Worm (Caenorhabditis elegans) whole organism, midembryonic: Measurements from ENCODE around the gene R09F10.3.

Experiments
- T22C8.4 ChIP-seq: fragments of 200-800 bp; sonication (Bioruptor generic); IDR thresholded peaks from 2 replicates; pipeline ENCODE4 v1.3.6; 2022; ENCODE audit warnings: missing genetic modification characterization, missing compliant biosample characterization
- cog-1 ChIP-seq: sonication (generic microtip); optimal IDR thresholded peaks from 2 replicates; lab custom pipeline; 2016; ENCODE audit warnings: missing genetic modification characterization, missing compliant biosample characterization
- flt-1 ChIP-seq: fragments of 200-800 bp; sonication (Bioruptor generic); IDR thresholded peaks from 2 replicates; pipeline ENCODE4 v1.3.6; 2022; ENCODE audit warnings: missing genetic modification characterization, missing compliant biosample characterization
- klf-2 ChIP-seq: fragments of 200-800 bp; sonication (Bioruptor generic); conservative IDR thresholded peaks from 2 replicates; pipeline ENCODE4 v1.3.6; 2022; ENCODE audit warnings: missing genetic modification reagents, missing genetic modification characterization, missing compliant biosample characterization
- ref-1 ChIP-seq: fragments of 200-800 bp; sonication (Bioruptor generic); conservative IDR thresholded peaks from 2 replicates; pipeline ENCODE4 v1.3.6; 2022; ENCODE audit warnings: missing genetic modification reagents, missing genetic modification characterization, missing compliant biosample characterization
- tab-1 ChIP-seq: fragments of 200-800 bp; sonication (Bioruptor generic); IDR thresholded peaks from 2 replicates; pipeline ENCODE4 v1.3.6; 2022; ENCODE audit warnings: missing genetic modification characterization, missing compliant biosample characterization
- ztf-23 ChIP-seq: fragments of 200-800 bp; sonication (Bioruptor generic); IDR thresholded peaks from 2 replicates; pipeline ENCODE4 v1.3.6; 2022; ENCODE audit warnings: missing genetic modification reagents, missing genetic modification characterization, missing compliant biosample characterization
- ztf-29 ChIP-seq: fragments of 200-800 bp; sonication (Bioruptor generic); IDR thresholded peaks from 2 replicates; pipeline ENCODE4 v1.3.6; 2022; ENCODE audit warnings: missing genetic modification reagents, missing genetic modification characterization, missing compliant biosample characterization

DNA sequence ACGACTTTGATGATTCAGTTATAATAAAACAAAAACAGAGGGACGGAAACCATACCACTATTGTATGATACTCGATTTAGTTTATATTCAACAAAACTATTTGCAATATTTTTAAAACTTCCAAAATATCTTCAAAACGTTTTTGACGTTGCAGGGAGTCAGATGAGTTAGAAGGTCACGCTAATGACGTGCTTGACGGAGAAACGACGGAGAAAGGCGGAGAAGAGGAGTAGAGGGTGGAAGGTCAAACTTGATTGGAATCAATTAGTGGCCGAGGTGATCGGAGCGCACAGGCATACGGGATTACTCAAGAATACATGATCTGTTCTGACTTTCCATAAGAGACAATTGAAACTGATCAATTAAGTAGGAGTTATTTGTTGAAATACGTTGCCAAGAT, 8.4 kb downstream of the R09F10.3 start:
- no peak for TF ChIP-seq tab-1 (GFP tag; lab: Robert Waterston, UW)
- no peak for TF ChIP-seq flt-1
- TF ChIP-seq ztf-29 (GFP tag; lab: Robert Waterston, UW), result no peak
- no peak for TF ChIP-seq ztf-23 (GFP tag; lab: Robert Waterston, UW)
- TF ChIP-seq klf-2 (GFP tag; lab: Robert Waterston, UW), result no peak
- no peak for TF ChIP-seq cog-1 (tag; lab: Kevin White, UChicago)
- TF ChIP-seq ref-1 (GFP tag; lab: Robert Waterston, UW), result no peak
- no peak for TF ChIP-seq T22C8.4
